Fruit fly (Drosophila melanogaster): ENCODE data around the gene Dh31.

Gene Dh31

DNA sequence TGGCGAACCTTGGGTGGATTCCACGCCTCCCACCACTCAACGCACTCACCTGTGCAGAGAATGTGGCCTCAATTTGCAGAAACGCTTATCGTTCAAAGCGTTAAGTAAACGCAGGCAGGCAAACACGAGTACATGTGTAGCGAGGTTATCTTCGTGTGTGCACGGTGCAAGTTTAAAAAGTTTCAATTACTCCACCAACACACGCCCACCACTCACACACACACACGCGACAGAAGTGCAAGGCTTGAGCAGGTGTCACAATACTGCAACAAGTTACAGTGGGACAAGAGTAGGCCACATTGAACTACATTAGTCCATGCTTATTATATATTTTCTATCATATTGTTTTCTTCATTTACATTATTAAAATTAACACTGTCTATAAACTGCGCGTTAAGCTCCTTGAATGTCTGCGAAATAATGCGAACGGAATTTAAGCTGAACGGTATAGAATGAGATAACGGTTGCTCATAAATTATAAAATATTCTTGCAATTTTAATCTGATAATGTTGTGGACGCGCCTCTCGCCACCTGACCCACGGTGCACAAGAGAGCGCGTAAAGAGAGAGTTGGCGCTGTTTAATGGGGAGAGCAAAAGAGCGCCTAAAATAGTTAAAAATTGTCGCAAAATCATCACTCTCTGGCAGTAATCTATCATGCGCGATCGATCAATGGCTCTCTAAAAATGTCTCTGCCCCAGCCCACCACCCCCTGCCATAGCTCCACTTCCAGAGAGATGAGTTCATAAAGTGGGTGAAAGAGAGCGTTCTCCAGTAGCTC is 28.1 kb upstream of the Dh31 start:
- no peak for TF ChIP-seq CG8478 (optimal IDR thresholded peaks at IDR 0.05)
- TF ChIP-seq CTCF (optimal IDR thresholded peaks at IDR 0.05), result no peak

- TF ChIP-seq CTCF (optimal IDR thresholded peaks at IDR 0.05) (no peak), CG8478 (optimal IDR thresholded peaks at IDR 0.05) (no peak)
Observed at dm6 chr2L:8534118-8534514, 27.5 kb upstream of the Dh31 start.

DNA sequence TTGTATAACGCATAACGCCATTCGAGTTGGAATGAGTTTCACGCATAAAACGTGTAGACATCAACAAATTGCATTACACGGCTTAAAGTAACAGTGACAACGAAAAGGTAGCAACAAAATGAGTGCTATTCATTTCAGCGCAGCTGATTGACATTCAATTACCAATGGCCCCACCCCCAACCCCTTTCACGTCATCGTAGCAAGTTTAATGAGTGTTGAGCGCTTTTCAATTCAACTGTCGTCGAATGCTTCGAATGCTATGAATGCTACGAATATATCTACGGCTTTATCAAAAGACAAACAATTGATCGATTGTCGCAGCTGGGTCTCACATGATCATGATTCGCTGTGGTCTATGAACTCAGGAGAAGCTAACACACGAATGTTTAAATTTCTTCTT is 27.0 kb upstream of the Dh31 start:
- TF ChIP-seq CG8478 (optimal IDR thresholded peaks at IDR 0.05) (no peak), CTCF (optimal IDR thresholded peaks at IDR 0.05) (no peak)

- TF ChIP-seq CG8478 (optimal IDR thresholded peaks at IDR 0.05), result no peak
- TF ChIP-seq CTCF (optimal IDR thresholded peaks at IDR 0.05), result no peak
Observed at dm6 chr2L:8532790-8533189, 26.1 kb upstream of the Dh31 start.

DNA sequence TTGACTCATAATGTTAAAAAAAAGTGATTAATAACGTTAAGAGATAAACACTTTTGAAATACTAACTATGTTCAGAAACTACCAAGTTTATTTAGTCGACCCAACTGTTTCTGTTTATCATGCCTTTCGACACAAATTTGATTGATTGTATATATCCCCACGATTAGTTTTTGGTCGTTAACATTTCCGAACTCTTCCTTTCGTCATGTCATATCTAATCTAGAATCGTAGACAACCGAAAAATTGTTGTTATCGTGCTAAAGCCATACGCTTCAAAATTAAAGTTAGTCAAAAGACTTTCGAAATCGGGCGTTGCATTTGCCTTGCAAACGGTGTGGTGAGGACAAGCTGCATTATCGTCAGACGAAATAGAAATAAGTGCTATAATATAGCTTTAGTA is 23.5 kb upstream of the Dh31 start:
- TF ChIP-seq CG8478 (optimal IDR thresholded peaks at IDR 0.05), result no peak
- TF ChIP-seq CTCF (optimal IDR thresholded peaks at IDR 0.05), result no peak

DNA sequence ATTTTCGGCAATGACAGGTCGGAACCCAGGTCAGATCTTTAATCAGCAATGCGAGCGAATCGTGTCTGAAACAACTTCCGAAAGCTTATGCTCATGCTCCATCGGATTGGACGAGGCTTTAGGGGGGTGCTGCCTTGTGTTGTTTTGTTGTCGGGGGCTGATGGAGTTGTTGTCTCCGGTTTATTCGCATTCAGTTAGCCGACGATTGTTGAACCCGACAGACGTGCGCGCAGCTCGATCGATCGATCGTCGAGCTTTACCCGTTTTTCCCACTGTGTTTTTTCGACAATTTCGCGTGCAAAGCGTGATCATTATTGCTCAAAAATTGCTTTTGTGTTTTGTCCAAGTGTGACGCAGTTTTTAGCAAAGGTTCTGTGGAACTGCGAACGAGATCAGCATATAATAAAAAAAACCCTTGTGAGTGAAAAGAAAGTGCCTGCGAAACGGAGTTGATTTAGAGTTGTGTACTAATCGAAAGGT is 22.3 kb upstream of the Dh31 start, which contains the start of gene CG17834:
TSS of gene CG17834 (plus strand) at position 191 of the 480 bp plus-strand sequence.
- TF ChIP-seq CTCF (optimal IDR thresholded peaks at IDR 0.05), result no peak
- TF ChIP-seq CG8478 (optimal IDR thresholded peaks at IDR 0.05), result no peak

dm6 chr2L:8528318-8528717 is 21.7 kb upstream of the Dh31 start, which contains the start of the genes lmgA and lmgB:
Gene lmgA, minus strand, starts transcription at chr2L:8528618.
Gene lmgB, minus strand, starts transcription at chr2L:8528618.
- TF ChIP-seq CG8478 (optimal IDR thresholded peaks at IDR 0.05), result no peak
- TF ChIP-seq CTCF (optimal IDR thresholded peaks at IDR 0.05), result no peak

DNA sequence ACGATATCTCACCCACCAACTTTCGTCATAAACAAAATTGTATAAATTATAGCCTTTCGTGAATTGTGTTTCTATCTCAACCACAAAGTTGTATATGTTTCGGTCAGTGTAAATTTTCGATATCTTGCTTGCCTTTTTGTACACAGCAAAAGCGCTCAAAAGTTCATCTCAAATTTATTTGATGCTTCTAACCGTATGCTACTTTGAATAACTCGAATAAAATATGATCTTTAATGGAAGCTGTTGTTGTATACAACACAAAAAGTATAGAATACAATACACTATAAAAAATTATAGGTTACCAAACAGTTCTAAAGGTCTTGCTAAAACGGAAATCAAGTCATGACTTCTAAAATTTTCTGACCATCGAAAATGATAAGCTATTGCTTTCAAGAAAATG is 18.4 kb upstream of the Dh31 start:
- TF ChIP-seq CTCF (optimal IDR thresholded peaks at IDR 0.05) (no peak), CG8478 (optimal IDR thresholded peaks at IDR 0.05) (no peak)

dm6 chr2L:8522781-8523180 is 16.1 kb upstream of the Dh31 start:
- no peak for TF ChIP-seq CTCF (optimal IDR thresholded peaks at IDR 0.05)
- TF ChIP-seq CG8478 (optimal IDR thresholded peaks at IDR 0.05), result no peak

- TF ChIP-seq CTCF (optimal IDR thresholded peaks at IDR 0.05) (no peak), CG8478 (optimal IDR thresholded peaks at IDR 0.05) (no peak)
Observed at dm6 chr2L:8521724-8522309, 15.2 kb upstream of the Dh31 start, which contains the start of gene Acer. Gene Acer, plus strand, starts transcription at chr2L:8521933.

DNA sequence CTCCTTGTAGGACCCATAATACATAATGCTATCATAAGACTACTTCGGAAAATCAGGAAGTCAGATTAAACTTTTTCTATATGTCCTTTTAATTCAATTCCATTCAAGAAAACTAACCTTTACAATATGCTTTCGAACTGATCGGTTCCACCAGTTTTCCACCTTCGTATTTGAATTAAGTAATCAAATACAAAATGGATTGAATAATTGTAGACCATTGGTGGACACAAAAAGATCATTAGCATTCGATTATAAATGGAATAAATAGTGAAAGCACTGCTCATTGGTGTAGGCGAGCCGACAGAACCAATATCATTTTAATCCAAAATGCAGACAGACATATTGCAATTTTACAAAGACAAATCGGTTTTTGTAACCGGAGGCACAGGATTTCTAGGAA is 12.7 kb upstream of the Dh31 start, which contains the start of gene Sgp:
TSS of gene Sgp (plus strand) at position 301 of the 400 bp plus-strand sequence.
- TF ChIP-seq CTCF (optimal IDR thresholded peaks at IDR 0.05) (no peak), CG8478 (optimal IDR thresholded peaks at IDR 0.05) (no peak)

DNA sequence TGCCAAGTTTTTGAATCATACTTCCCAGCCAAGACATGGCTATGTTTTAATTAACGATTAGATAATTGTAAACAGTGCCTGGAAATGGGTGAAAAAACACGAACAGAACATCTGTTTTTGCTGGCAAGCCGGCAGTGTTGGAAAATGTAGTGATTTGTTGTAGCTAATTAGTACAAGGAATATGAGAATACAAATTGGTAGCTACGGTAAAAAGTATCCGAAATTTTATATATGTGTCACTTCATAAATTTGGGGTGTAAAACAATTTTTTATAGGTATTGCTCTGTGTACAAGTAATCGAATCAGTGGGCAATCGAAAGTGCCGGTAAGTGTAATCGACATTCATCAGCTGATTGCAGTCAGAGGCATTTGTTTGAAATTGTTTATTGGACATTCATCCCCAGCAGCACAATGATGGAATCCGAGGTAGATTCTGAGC is 10.6 kb upstream of the Dh31 start, which contains the start of the genes mRpL51 and Uba4:
TSS of gene mRpL51 (minus strand) at position 125 of the 439 bp plus-strand sequence.
TSS of gene Uba4 (plus strand) at position 156 of the 439 bp plus-strand sequence.
- TF ChIP-seq CTCF (optimal IDR thresholded peaks at IDR 0.05), result no peak
- no peak for TF ChIP-seq CG8478 (optimal IDR thresholded peaks at IDR 0.05)

dm6 chr2L:8514748-8515147 is 8.1 kb upstream of the Dh31 start, which contains the start of the genes CG13097 and PIG-U:
Gene CG13097, minus strand, starts transcription at chr2L:8514868.
Gene PIG-U, plus strand, starts transcription at chr2L:8515096.
- TF ChIP-seq CG8478 (optimal IDR thresholded peaks at IDR 0.05) (no peak), CTCF (optimal IDR thresholded peaks at IDR 0.05) (no peak)

- TF ChIP-seq CG8478 (optimal IDR thresholded peaks at IDR 0.05), result no peak
- TF ChIP-seq CTCF (optimal IDR thresholded peaks at IDR 0.05), result peak; percentile 63 to 66
Observed at dm6 chr2L:8511723-8512122, 5.1 kb upstream of the Dh31 start, which contains the start of gene CG13096. Gene CG13096, minus strand, starts transcription at chr2L:8511866.

DNA sequence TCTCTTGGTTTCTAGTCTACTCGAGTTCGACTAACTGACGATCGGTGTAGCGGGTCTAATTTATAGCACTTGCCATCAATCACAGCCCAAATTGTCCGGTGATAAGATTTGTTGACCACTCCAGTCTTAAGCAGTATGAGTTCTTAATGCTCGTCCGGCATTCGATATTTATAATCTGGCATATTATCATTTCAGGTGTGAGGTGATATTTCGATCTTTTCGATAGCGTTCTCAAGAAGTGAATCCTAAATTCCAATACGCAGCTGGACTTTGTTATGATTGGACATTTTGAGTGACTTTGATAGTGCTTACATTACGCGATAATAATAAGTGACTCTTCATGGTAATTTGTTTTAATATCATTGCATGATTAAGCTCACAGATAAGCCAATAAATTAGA is 10.4 kb downstream of the Dh31 start, which contains the start of gene Bace:
TSS of gene Bace (minus strand) at position 39 of the 400 bp plus-strand sequence.
- TF ChIP-seq CG8478 (optimal IDR thresholded peaks at IDR 0.05), result no peak
- no peak for TF ChIP-seq CTCF (optimal IDR thresholded peaks at IDR 0.05)

All from S2 (cell line).